Fruit fly (Drosophila melanogaster): ENCODE measurements around the gene CG33969.
A peak's percentile ranks its signal among the peaks of the same experiment; 100 is the strongest.

DNA sequence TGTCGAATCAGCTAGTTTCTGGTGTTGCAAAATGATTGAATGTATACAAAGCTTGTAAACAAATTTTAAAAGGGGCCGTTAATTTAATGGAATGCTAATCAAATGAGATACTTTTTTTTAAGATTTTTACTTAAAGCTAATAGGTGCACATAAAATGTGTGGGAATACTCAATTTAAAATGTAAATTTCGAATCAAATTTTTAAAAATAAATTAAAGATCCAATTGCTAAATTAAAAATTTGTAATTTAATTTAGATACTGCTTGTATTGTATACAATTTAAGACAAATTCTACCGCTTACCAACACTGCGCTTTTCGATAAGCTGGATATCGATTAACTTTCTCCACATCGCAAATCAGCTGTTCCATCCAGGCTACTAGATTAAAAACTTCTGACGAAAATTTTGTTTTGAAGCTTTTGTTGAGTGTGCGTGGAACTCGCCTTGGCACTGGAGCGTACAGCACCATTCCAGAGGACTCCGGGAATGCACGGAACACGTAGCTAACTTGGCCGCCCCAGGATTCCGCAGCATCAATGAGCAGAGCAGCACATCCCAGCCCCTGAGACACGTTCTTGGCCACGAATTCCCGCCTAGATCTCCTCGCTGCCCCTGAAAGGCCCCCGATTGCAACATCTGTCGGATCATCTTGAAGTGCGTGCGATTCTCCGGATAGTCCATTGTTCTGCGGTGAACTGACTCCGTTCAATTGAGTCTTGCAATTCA lies 9.1 kb downstream of the CG33969 start, which contains the start of the genes CG5498 and fbl:
- TF ChIP-seq CG33017 (tag; optimal IDR thresholded peaks at IDR 0.05) (peak; percentile 85), Mnt (GFP tag; optimal IDR thresholded peaks at IDR 0.05) (peak; percentile 69), cnc (optimal IDR thresholded peaks at IDR 0.05) (peak in 1 of 2 experiments; percentile 27)
